Worm (Caenorhabditis elegans): Measurements from ENCODE around the gene hex-1.

DNA sequence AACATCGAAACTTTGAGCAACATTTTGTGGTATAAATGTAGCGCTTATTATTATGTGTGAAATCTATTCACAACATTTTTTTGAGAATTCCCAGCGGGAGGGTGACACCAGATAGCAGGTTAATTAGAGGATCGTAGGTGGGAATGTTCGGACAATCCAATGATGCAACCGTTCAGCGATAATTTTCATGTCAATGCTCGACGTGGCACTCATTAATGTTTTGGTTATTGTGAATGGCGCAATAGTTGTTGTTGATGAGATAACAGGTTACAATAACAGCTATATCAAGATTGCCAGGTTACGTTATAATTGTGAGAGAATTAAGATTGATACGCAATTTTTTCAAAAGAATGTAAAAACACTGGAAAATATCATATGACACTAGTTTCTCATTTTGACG is 10.4 kb downstream of the hex-1 start:
- TF ChIP-seq tab-1 (GFP tag; IDR thresholded peaks at IDR 0.05) = no peak
- no peak for TF ChIP-seq klf-2 (GFP tag; conservative IDR thresholded peaks at IDR 0.05)
- TF ChIP-seq ztf-23 (GFP tag; IDR thresholded peaks at IDR 0.05) = no peak
- no peak for TF ChIP-seq flt-1 (GFP tag; IDR thresholded peaks at IDR 0.05)
- no peak for TF ChIP-seq T22C8.4 (GFP tag; IDR thresholded peaks at IDR 0.05)
- no peak for TF ChIP-seq ref-1 (GFP tag; conservative IDR thresholded peaks at IDR 0.05)
- no peak for TF ChIP-seq ztf-29 (GFP tag; IDR thresholded peaks at IDR 0.05)

All from whole organism, midembryonic.